Worm (Caenorhabditis elegans) whole organism, L1 larva: Measurements from ENCODE around the gene F26F12.4.

Experiments used
- C16A3.4 ChIP-seq: fragments of 150-350 bp; optimal IDR thresholded peaks from 2 replicates; lab custom pipeline; 2014; ENCODE audit warnings: missing biosample characterization, missing genetic modification characterization
- aha-1 ChIP-seq: fragments of 150-350 bp; optimal IDR thresholded peaks from 2 replicates; lab custom pipeline; 2014; ENCODE audit warnings: missing biosample characterization, missing genetic modification characterization
- ceh-82 ChIP-seq, 3 experiments: fragments of 150-350 bp in 1 of 3; sonication (generic microtip) in 2 of 3; optimal IDR thresholded peaks; 2 replicates each; lab custom pipeline; 2014 to 2017; ENCODE audit warnings: missing biosample characterization in 3 of 3, missing genetic modification characterization in 3 of 3
- fos-1 ChIP-seq: fragments of 150-350 bp; optimal IDR thresholded peaks from 2 replicates; lab custom pipeline; 2014; ENCODE audit warnings: missing biosample characterization, missing genetic modification characterization
- hpl-2 ChIP-seq: fragments of 150-350 bp; optimal IDR thresholded peaks from 2 replicates; lab custom pipeline; 2014; ENCODE audit warnings: missing biosample characterization, missing genetic modification reagents, missing genetic modification characterization
- jun-1 ChIP-seq: fragments of 150-350 bp; optimal IDR thresholded peaks from 2 replicates; lab custom pipeline; 2014; ENCODE audit warnings: missing biosample characterization, missing genetic modification reagents, missing genetic modification characterization
- lin-13 ChIP-seq: fragments of 150-350 bp; optimal IDR thresholded peaks from 2 replicates; lab custom pipeline; 2014; ENCODE audit warnings: missing biosample characterization, missing genetic modification reagents, missing genetic modification characterization
- lin-39 ChIP-seq: fragments of 150-350 bp; optimal IDR thresholded peaks from 2 replicates; lab custom pipeline; 2014; ENCODE audit warnings: missing biosample characterization, missing genetic modification reagents, missing genetic modification characterization
- mep-1 ChIP-seq: fragments of 150-350 bp; optimal IDR thresholded peaks from 2 replicates; lab custom pipeline; 2014; ENCODE audit warnings: missing biosample characterization, missing genetic modification characterization
- skn-1 ChIP-seq: fragments of 150-350 bp; optimal IDR thresholded peaks from 2 replicates; lab custom pipeline; 2014; ENCODE audit warnings: missing biosample characterization, missing genetic modification characterization

- TF ChIP-seq jun-1 (tag; lab: Kevin White, UChicago) (no peak), aha-1 (tag; lab: Kevin White, UChicago) (no peak), lin-13 (GFP tag; lab: Kevin White, UChicago) (no peak), mep-1 (tag; lab: Kevin White, UChicago) (no peak), skn-1 (tag; lab: Kevin White, UChicago) (no peak), ceh-82 (tag; optimal IDR thresholded peaks at IDR 0.05; lab: Kevin White, UChicago) (no peak), fos-1 (tag; lab: Kevin White, UChicago) (no peak), lin-39 (tag; lab: Kevin White, UChicago) (no peak), hpl-2 (no peak), C16A3.4 (tag; lab: Kevin White, UChicago) (no peak)
Observed at ce11 chrV:5836616-5836982, 32.5 kb downstream of the F26F12.4 start, which contains the start of gene col-140.
